Fruit fly (Drosophila melanogaster) S2 (cell line): ENCODE data around the gene Trl.

Experiments used
- CG8478 ChIP-seq: fragments of >200 bp; optimal IDR thresholded peaks from 2 replicates; lab custom pipeline; 2018
- CTCF ChIP-seq, 2 experiments: fragments of >200 bp; optimal IDR thresholded peaks; 2 replicates each; lab custom pipeline; 2018

dm6 chr3L:14761837-14762785, 1.3 kb upstream of the Trl start, which contains the start of the genes Tsen34 and Mgat4a:
- TF ChIP-seq CG8478 (lab: Kevin White, UChicago), result no peak
- peak in 1 of 2 experiments; percentile 29 for TF ChIP-seq CTCF (optimal IDR thresholded peaks at IDR 0.05; lab: Kevin White, UChicago)
